Worm (Caenorhabditis elegans): Measurements from ENCODE around the gene cutl-3.

cutl-3 gene

ce11 chrX:14991280-14991679 is 7.7 kb downstream of the cutl-3 start, which contains the start of gene iglr-1:
iglr-1 (minus strand) TSS chrX:14991380.
- no peak for TF ChIP-seq fkh-10 (GFP tag; optimal IDR thresholded peaks at IDR 0.05)
- no peak for TF ChIP-seq ceh-19 (GFP tag; optimal IDR thresholded peaks at IDR 0.05)
- TF ChIP-seq sox-2 (GFP tag; IDR thresholded peaks at IDR 0.05) = no peak
- TF ChIP-seq T23F11.4 (GFP tag; optimal IDR thresholded peaks at IDR 0.05) = no peak
- no peak for TF ChIP-seq npax-4 (tag; optimal IDR thresholded peaks at IDR 0.05)

- no peak for TF ChIP-seq elt-4 (tag; optimal IDR thresholded peaks at IDR 0.05)
- TF ChIP-seq K02D7.2 (tag; optimal IDR thresholded peaks at IDR 0.05) = no peak
- TF ChIP-seq syd-9 (tag; optimal IDR thresholded peaks at IDR 0.05) = no peak
- TF ChIP-seq ceh-9 (tag; optimal IDR thresholded peaks at IDR 0.05) = no peak
- TF ChIP-seq ceh-45 (GFP tag; IDR thresholded peaks at IDR 0.05) = no peak
- TF ChIP-seq zip-5 (tag; optimal IDR thresholded peaks at IDR 0.05) = no peak
- TF ChIP-seq pros-1 (tag; optimal IDR thresholded peaks at IDR 0.05) = no peak
- TF ChIP-seq dve-1 (tag; optimal IDR thresholded peaks at IDR 0.05) = no peak
- no peak for TF ChIP-seq fkh-6 (tag; optimal IDR thresholded peaks at IDR 0.05)
Observed at ce11 chrX:14988160-14988559, 10.8 kb downstream of the cutl-3 start.

ce11 chrX:14983274-14983673 is 15.7 kb downstream of the cutl-3 start, which contains the start of gene rbg-1:
rbg-1 (plus strand) TSS chrX:14983533.
- TF ChIP-seq ceh-9 (tag; optimal IDR thresholded peaks at IDR 0.05) (no peak), ceh-31 (tag; optimal IDR thresholded peaks at IDR 0.05) (peak; percentile 58), ceh-48 (tag; optimal IDR thresholded peaks at IDR 0.05) (peak; percentile 81), ceh-30 (tag; optimal IDR thresholded peaks at IDR 0.05) (no peak), che-1 (tag; optimal IDR thresholded peaks at IDR 0.05) (no peak), C08G9.2 (tag; optimal IDR thresholded peaks at IDR 0.05) (no peak), dmd-4 (tag; optimal IDR thresholded peaks at IDR 0.05; ENCODE audit: borderline replicate concordance) (no peak), nfya-1 (tag; optimal IDR thresholded peaks at IDR 0.05) (peak; percentile 38), unc-3 (GFP tag; conservative IDR thresholded peaks at IDR 0.05) (no peak), unc-3 (tag; optimal IDR thresholded peaks at IDR 0.05) (no peak), F13H6.1 (tag; optimal IDR thresholded peaks at IDR 0.05) (no peak), eyg-1 (tag; optimal IDR thresholded peaks at IDR 0.05) (no peak), C38D4.7 (GFP tag; optimal IDR thresholded peaks at IDR 0.05) (no peak), ref-2 (tag; optimal IDR thresholded peaks at IDR 0.05) (no peak), hlh-30 (tag; optimal IDR thresholded peaks at IDR 0.05; ENCODE audit: insufficient read depth) (peak; percentile 92), pha-4 (tag; optimal IDR thresholded peaks at IDR 0.05) (no peak), ceh-34 (tag; optimal IDR thresholded peaks at IDR 0.05) (peak; percentile 29), rnt-1 (tag; optimal IDR thresholded peaks at IDR 0.05) (peak; percentile 12), pag-3 (tag; optimal IDR thresholded peaks at IDR 0.05; ENCODE audit: borderline replicate concordance) (no peak), fkh-6 (tag; optimal IDR thresholded peaks at IDR 0.05) (no peak), ceh-6 (GFP tag; optimal IDR thresholded peaks at IDR 0.05) (no peak), ttx-3 (tag; optimal IDR thresholded peaks at IDR 0.05) (no peak), pat-9 (tag; optimal IDR thresholded peaks at IDR 0.05) (no peak), tbx-2 (tag; optimal IDR thresholded peaks at IDR 0.05) (peak; percentile 47), elt-4 (tag; optimal IDR thresholded peaks at IDR 0.05) (no peak), unc-42 (tag; optimal IDR thresholded peaks at IDR 0.05) (peak; percentile 23), ztf-16 (tag; optimal IDR thresholded peaks at IDR 0.05) (no peak), ceh-24 (tag; optimal IDR thresholded peaks at IDR 0.05) (no peak), lin-11 (tag; optimal IDR thresholded peaks at IDR 0.05) (no peak), ahr-1 (tag; optimal IDR thresholded peaks at IDR 0.05) (no peak), ceh-18 (tag; optimal IDR thresholded peaks at IDR 0.05) (peak; percentile 42), zip-5 (tag; optimal IDR thresholded peaks at IDR 0.05) (no peak), K02D7.2 (tag; optimal IDR thresholded peaks at IDR 0.05) (no peak), npax-4 (tag; optimal IDR thresholded peaks at IDR 0.05) (no peak), hlh-15 (tag; optimal IDR thresholded peaks at IDR 0.05) (no peak), fkh-10 (GFP tag; optimal IDR thresholded peaks at IDR 0.05) (no peak), hlh-13 (GFP tag; optimal IDR thresholded peaks at IDR 0.05) (no peak), sox-4 (tag; optimal IDR thresholded peaks at IDR 0.05) (no peak), pha-2 (tag; optimal IDR thresholded peaks at IDR 0.05) (no peak), unc-55 (GFP tag; optimal IDR thresholded peaks at IDR 0.05) (peak; percentile 63), hlh-6 (tag; optimal IDR thresholded peaks at IDR 0.05) (no peak), madf-2 (tag; optimal IDR thresholded peaks at IDR 0.05) (no peak), ceh-19 (GFP tag; optimal IDR thresholded peaks at IDR 0.05) (no peak)
